Worm (Caenorhabditis elegans) whole organism, L2 larva: ENCODE results near the gene F53C11.4.

ENCODE experiments used
- F13H6.1 ChIP-seq: sonication (generic microtip); optimal IDR thresholded peaks from 2 replicates; lab custom pipeline; 2016; ENCODE audit warnings: missing genetic modification characterization, missing compliant biosample characterization
- Y55F3AM.14 ChIP-seq: fragments of 200-800 bp; sonication (Bioruptor generic); optimal IDR thresholded peaks from 2 replicates; lab custom pipeline; 2018; ENCODE audit warnings: mild to moderate bottlenecking, missing genetic modification characterization, missing compliant biosample characterization
- ceh-16 ChIP-seq: fragments of 150-350 bp; optimal IDR thresholded peaks from 2 replicates; lab custom pipeline; 2014; ENCODE audit warnings: missing biosample characterization, missing genetic modification characterization
- nhr-25 ChIP-seq: fragments of 150-350 bp; sonication (generic microtip); optimal IDR thresholded peaks from 3 replicates; lab custom pipeline; 2014; ENCODE audit warnings: missing biosample characterization, missing genetic modification characterization
- unc-39 ChIP-seq: fragments of 150-350 bp; optimal IDR thresholded peaks from 2 replicates; lab custom pipeline; 2014; ENCODE audit warnings: missing biosample characterization, missing genetic modification characterization
- ztf-4 ChIP-seq: fragments of 150-350 bp; optimal IDR thresholded peaks from 2 replicates; lab custom pipeline; 2014; ENCODE audit warnings: missing biosample characterization, missing genetic modification characterization

ce11 chrV:13768941-13769436 is 18.2 kb downstream of the F53C11.4 start, which contains the start of gene nas-24:
- TF ChIP-seq ztf-4 (tag; lab: Kevin White, UChicago) (no peak), unc-39 (no peak), Y55F3AM.14 (GFP tag; lab: Kevin White, UChicago) (no peak), nhr-25 (no peak), ceh-16 (tag; lab: Kevin White, UChicago) (no peak), F13H6.1 (tag; lab: Kevin White, UChicago) (no peak)
